Worm (Caenorhabditis elegans): ENCODE measurements around the gene his-72.

his-72 gene

ce11 chrIII:12334268-12334667 lies 34.6 kb downstream of the his-72 start:
- TF ChIP-seq dao-5 (tag; optimal IDR thresholded peaks at IDR 0.05) = no peak
- TF ChIP-seq W03F9.2 (tag; optimal IDR thresholded peaks at IDR 0.05) = no peak
- no peak for TF ChIP-seq him-1 (tag; optimal IDR thresholded peaks at IDR 0.05)

- TF ChIP-seq him-1 (tag; optimal IDR thresholded peaks at IDR 0.05) = no peak
- no peak for TF ChIP-seq W03F9.2 (tag; optimal IDR thresholded peaks at IDR 0.05)
- TF ChIP-seq dao-5 (tag; optimal IDR thresholded peaks at IDR 0.05) = no peak
These were observed 35.4 kb downstream of the his-72 start, which contains the start of gene zip-1 for ce11 chrIII:12333445-12333844. TSS of gene zip-1 (plus strand) at chrIII:12333745.

- TF ChIP-seq W03F9.2 (tag; optimal IDR thresholded peaks at IDR 0.05) = no peak
- no peak for TF ChIP-seq him-1 (tag; optimal IDR thresholded peaks at IDR 0.05)
- TF ChIP-seq dao-5 (tag; optimal IDR thresholded peaks at IDR 0.05) = no peak
These were observed 37.5 kb downstream of the his-72 start for ce11 chrIII:12331300-12331699.

- TF ChIP-seq dao-5 (tag; optimal IDR thresholded peaks at IDR 0.05) (no peak), him-1 (tag; optimal IDR thresholded peaks at IDR 0.05) (no peak), W03F9.2 (tag; optimal IDR thresholded peaks at IDR 0.05) (no peak)
These were observed 41.3 kb downstream of the his-72 start, which contains the start of the genes zip-12 and Y75B8A.63 for ce11 chrIII:12327528-12327997. TSS of gene zip-12 (plus strand) at chrIII:12327914. TSS of gene Y75B8A.63 (plus strand) at chrIII:12327947.

- TF ChIP-seq him-1 (tag; optimal IDR thresholded peaks at IDR 0.05) (no peak), dao-5 (tag; optimal IDR thresholded peaks at IDR 0.05) (no peak)
These were observed 43.6 kb downstream of the his-72 start for ce11 chrIII:12325284-12325683.

ce11 chrIII:12318794-12319193 lies 50.1 kb downstream of the his-72 start, which contains the start of gene Y75B8A.28:
TSS of gene Y75B8A.28 (plus strand) at chrIII:12319089.
- TF ChIP-seq dao-5 (tag; optimal IDR thresholded peaks at IDR 0.05) = no peak
- no peak for TF ChIP-seq him-1 (tag; optimal IDR thresholded peaks at IDR 0.05)
- no peak for TF ChIP-seq W03F9.2 (tag; optimal IDR thresholded peaks at IDR 0.05)

- TF ChIP-seq dao-5 (tag; optimal IDR thresholded peaks at IDR 0.05) (no peak), W03F9.2 (tag; optimal IDR thresholded peaks at IDR 0.05) (no peak), him-1 (tag; optimal IDR thresholded peaks at IDR 0.05) (no peak)
These were observed 51.4 kb downstream of the his-72 start for ce11 chrIII:12317492-12317891.

Measured in whole organism, L4/young adult.